Worm (Caenorhabditis elegans) whole organism, L4/young adult: ENCODE results near the gene F43G6.7.

Experiments used
- W03F9.2 ChIP-seq: fragments of 150-350 bp; optimal IDR thresholded peaks from 2 replicates; lab custom pipeline; 2014; ENCODE audit warnings: missing biosample characterization, missing genetic modification characterization
- dao-5 ChIP-seq: sonication (generic microtip); optimal IDR thresholded peaks from 2 replicates; lab custom pipeline; 2016; ENCODE audit warnings: missing genotype, missing genetic modification characterization, moderate library complexity, missing compliant biosample characterization

DNA sequence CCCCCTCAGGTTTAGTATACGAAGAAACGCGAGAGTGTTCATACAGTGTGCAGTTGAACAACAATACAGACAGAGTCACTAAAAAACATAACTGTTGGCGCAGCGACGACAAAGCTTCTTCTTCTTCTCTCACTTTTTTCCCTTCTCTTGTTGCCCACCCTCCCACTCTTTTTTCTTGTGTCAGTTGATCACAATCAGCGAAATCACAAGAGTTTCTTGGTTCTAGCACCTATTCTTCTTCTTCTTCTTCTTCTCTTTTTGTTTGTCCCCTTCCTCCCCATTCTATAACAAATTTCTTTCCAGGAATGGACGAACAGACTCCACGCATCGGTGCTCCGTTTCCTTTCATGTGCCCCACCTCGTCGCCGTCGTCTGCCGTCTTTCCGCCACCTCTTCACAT is 20.1 kb upstream of the F43G6.7 start, which contains the start of gene F43G6.4:
- TF ChIP-seq W03F9.2 (tag; lab: Kevin White, UChicago) (no peak), dao-5 (tag; lab: Kevin White, UChicago) (no peak)
